Fruit fly (Drosophila melanogaster): ENCODE measurements around the gene mdy.

dm6 chr2L:16857665-16858064 is 41.2 kb downstream of the mdy start:
- TF ChIP-seq CG10631 (GFP tag; optimal IDR thresholded peaks at IDR 0.05) (no peak), Met (GFP tag; optimal IDR thresholded peaks at IDR 0.05) (no peak), Blimp-1 (GFP tag; optimal IDR thresholded peaks at IDR 0.05) (no peak), CG1621 (tag; optimal IDR thresholded peaks at IDR 0.05) (no peak)

Data from whole organism, prepupa.